Worm (Caenorhabditis elegans) whole organism, early embryonic: ENCODE data around the gene F55C12.6.

Experiments used
- F13C5.2 ChIP-seq: sonication (generic microtip); optimal IDR thresholded peaks from 2 replicates; lab custom pipeline; 2017; ENCODE audit warnings: mild to moderate bottlenecking, missing genetic modification characterization, inconsistent platforms, missing compliant biosample characterization
- ama-1 ChIP-seq: fragments of 150-350 bp; optimal IDR thresholded peaks from 2 replicates; lab custom pipeline; 2014
- ceh-13 ChIP-seq: fragments of 200-800 bp; sonication (Bioruptor generic); optimal IDR thresholded peaks from 2 replicates; lab custom pipeline; 2018; ENCODE audit warnings: mild to moderate bottlenecking, missing genetic modification characterization, missing compliant biosample characterization
- ceh-36 ChIP-seq: sonication (generic microtip); optimal IDR thresholded peaks from 2 replicates; lab custom pipeline; 2016; ENCODE audit warnings: missing genetic modification characterization, inconsistent platforms, missing compliant biosample characterization
- ets-7 ChIP-seq: sonication (generic microtip); optimal IDR thresholded peaks from 2 replicates; lab custom pipeline; 2016; ENCODE audit warnings: missing genotype, missing genetic modification characterization, missing compliant biosample characterization
- hmbx-1 ChIP-seq: sonication (generic microtip); optimal IDR thresholded peaks from 2 replicates; lab custom pipeline; 2016; ENCODE audit warnings: mild to moderate bottlenecking, missing genetic modification characterization, missing compliant biosample characterization
- hmg-4 ChIP-seq: fragments of 200-800 bp; sonication (Bioruptor generic); optimal IDR thresholded peaks from 2 replicates; lab custom pipeline; 2018; ENCODE audit warnings: mild to moderate bottlenecking, missing genetic modification characterization, missing compliant biosample characterization
- hnd-1 ChIP-seq: sonication (generic microtip); optimal IDR thresholded peaks from 2 replicates; lab custom pipeline; 2016; ENCODE audit warnings: missing genetic modification characterization, missing compliant biosample characterization
- pes-1 ChIP-seq: fragments of 200-800 bp; sonication (Bioruptor generic); IDR thresholded peaks from 2 replicates; pipeline ENCODE4 v1.3.6; 2022; ENCODE audit warnings: missing genetic modification reagents, missing genetic modification characterization, missing compliant biosample characterization
- scrt-1 ChIP-seq: fragments of 200-800 bp; sonication (Bioruptor generic); IDR thresholded peaks from 2 replicates; pipeline ENCODE4 v1.3.6; 2022; ENCODE audit warnings: missing genetic modification characterization, missing compliant biosample characterization
- sea-1 ChIP-seq: fragments of 200-800 bp; sonication (Bioruptor generic); conservative IDR thresholded peaks from 2 replicates; pipeline ENCODE4 v1.3.6; 2022; ENCODE audit warnings: missing genetic modification characterization, missing compliant biosample characterization
- tbx-37 ChIP-seq: fragments of 200-800 bp; sonication (Bioruptor generic); conservative IDR thresholded peaks from 2 replicates; pipeline ENCODE4 v1.3.6; 2022; ENCODE audit warnings: missing genetic modification reagents, missing genetic modification characterization, missing compliant biosample characterization

- no peak for TF ChIP-seq hmg-4 (GFP tag; lab: Kevin White, UChicago)
- no peak for TF ChIP-seq hmbx-1 (tag; lab: Kevin White, UChicago)
- TF ChIP-seq tbx-37 (GFP tag; lab: Robert Waterston, UW) = no peak
- TF ChIP-seq ama-1 (lab: Kevin White, UChicago) = no peak
- no peak for TF ChIP-seq sea-1 (GFP tag; lab: Robert Waterston, UW)
- no peak for TF ChIP-seq ceh-36
- TF ChIP-seq ets-7 (tag; lab: Kevin White, UChicago) = no peak
- TF ChIP-seq ceh-13 (GFP tag; lab: Kevin White, UChicago) = no peak
- TF ChIP-seq hnd-1 (tag; lab: Kevin White, UChicago) = no peak
- TF ChIP-seq scrt-1 = no peak
- TF ChIP-seq F13C5.2 (tag; lab: Kevin White, UChicago) = no peak
- TF ChIP-seq pes-1 (GFP tag; lab: Robert Waterston, UW) = no peak
These were observed 41.1 kb upstream of the F55C12.6 start, which contains the start of gene frh-1 for ce11 chrII:5917010-5917472.
